Fruit fly (Drosophila melanogaster): ENCODE results near the gene CG11601.

The CG11601 gene

dm6 chr2L:300877-301706 is 18.0 kb upstream of the CG11601 start (continued):
- TF ChIP-seq CG8388 (GFP tag; optimal IDR thresholded peaks at IDR 0.05): no peak
- TF ChIP-seq CG2712 (tag; optimal IDR thresholded peaks at IDR 0.05): no peak
- TF ChIP-seq Eip74EF (GFP tag; optimal IDR thresholded peaks at IDR 0.05): no peak
- no peak for TF ChIP-seq cas (GFP tag; IDR thresholded peaks at IDR 0.05)
- no peak for TF ChIP-seq CG15011 (GFP tag; optimal IDR thresholded peaks at IDR 0.05)
- peak; percentile 18; the same call in 1 of the 2 replicates for TF ChIP-seq slbo (GFP tag; IDR thresholded peaks at IDR 0.05)
- peak; percentile 32; the same call in 1 of the 2 replicates for TF ChIP-seq GATAe (GFP tag; conservative IDR thresholded peaks at IDR 0.05)
- TF ChIP-seq tna (GFP tag; IDR thresholded peaks at IDR 0.05; ENCODE audit: partially characterized antibody): no peak
- no peak for TF ChIP-seq HmgD (GFP tag; optimal IDR thresholded peaks at IDR 0.05)
- no peak for TF ChIP-seq stc (GFP tag; IDR thresholded peaks at IDR 0.05)
- no peak for TF ChIP-seq CG4282 (GFP tag; optimal IDR thresholded peaks at IDR 0.05)
- TF ChIP-seq wor (GFP tag; IDR thresholded peaks at IDR 0.05): no peak
- no peak for TF ChIP-seq lbe (GFP tag; optimal IDR thresholded peaks at IDR 0.05)
- TF ChIP-seq rib (GFP tag; IDR thresholded peaks at IDR 0.05): peak; percentile 83
- no peak for TF ChIP-seq CG6813 (GFP tag; optimal IDR thresholded peaks at IDR 0.05)
- TF ChIP-seq hbn (GFP tag; IDR thresholded peaks at IDR 0.05; ENCODE audit: partially characterized antibody): no peak
- no peak for TF ChIP-seq gcm2 (GFP tag; optimal IDR thresholded peaks at IDR 0.05)
- no peak for TF ChIP-seq Ets65A (GFP tag)
- no peak for TF ChIP-seq CG7556 (GFP tag; optimal IDR thresholded peaks at IDR 0.05)
- no peak for TF ChIP-seq CG30020 (tag; optimal IDR thresholded peaks at IDR 0.05)
- no peak for TF ChIP-seq az2 (GFP tag; optimal IDR thresholded peaks at IDR 0.05)
- no peak for TF ChIP-seq al (GFP tag; IDR thresholded peaks at IDR 0.05)
- TF ChIP-seq kay (GFP tag; optimal IDR thresholded peaks at IDR 0.05): no peak
- TF ChIP-seq Dad (GFP tag; optimal IDR thresholded peaks at IDR 0.05): no peak
- TF ChIP-seq NFAT (GFP tag; IDR thresholded peaks at IDR 0.05): no peak
- TF ChIP-seq Mad (GFP tag; optimal IDR thresholded peaks at IDR 0.05): no peak
- TF ChIP-seq exex (tag; optimal IDR thresholded peaks at IDR 0.05): peak; percentile 72
- TF ChIP-seq Med (GFP tag): peak; percentile 71
- TF ChIP-seq hth (optimal IDR thresholded peaks at IDR 0.05): no peak
- TF ChIP-seq pho (GFP tag; optimal IDR thresholded peaks at IDR 0.05): no peak
- TF ChIP-seq Deaf1 (tag; optimal IDR thresholded peaks at IDR 0.05): peak; percentile 67
- TF ChIP-seq CG9215 (GFP tag; IDR thresholded peaks at IDR 0.05): no peak
- no peak for TF ChIP-seq CG9876 (GFP tag; optimal IDR thresholded peaks at IDR 0.05)
- no peak for TF ChIP-seq Dref (GFP tag; IDR thresholded peaks at IDR 0.05)
- TF ChIP-seq bbx (GFP tag; IDR thresholded peaks at IDR 0.05; ENCODE audit: partially characterized antibody): no peak
- no peak for TF ChIP-seq CG14014 (GFP tag; IDR thresholded peaks at IDR 0.05)
- TF ChIP-seq CG11696 (GFP tag; IDR thresholded peaks at IDR 0.05): peak; percentile 66
- TF ChIP-seq CG18599 (GFP tag; optimal IDR thresholded peaks at IDR 0.05): no peak
- TF ChIP-seq CG18011 (GFP tag; optimal IDR thresholded peaks at IDR 0.05): no peak
- TF ChIP-seq CG12744 (GFP tag; optimal IDR thresholded peaks at IDR 0.05): no peak
- no peak for TF ChIP-seq CG3838 (GFP tag; optimal IDR thresholded peaks at IDR 0.05)
- TF ChIP-seq grau (tag; optimal IDR thresholded peaks at IDR 0.05): no peak
- TF ChIP-seq pzg (GFP tag; optimal IDR thresholded peaks at IDR 0.05): no peak
- no peak for TF ChIP-seq Meics (GFP tag; optimal IDR thresholded peaks at IDR 0.05)
- no peak for TF ChIP-seq ems (GFP tag; optimal IDR thresholded peaks at IDR 0.05)
- no peak for TF ChIP-seq CG7357 (GFP tag; IDR thresholded peaks at IDR 0.05)
- TF ChIP-seq twi (tag; optimal IDR thresholded peaks at IDR 0.05): no peak
- no peak for TF ChIP-seq stwl (tag; optimal IDR thresholded peaks at IDR 0.05)
- no peak for TF ChIP-seq CG30431 (GFP tag; optimal IDR thresholded peaks at IDR 0.05)
- TF ChIP-seq Hr78 (GFP tag; optimal IDR thresholded peaks at IDR 0.05): no peak
- TF ChIP-seq br (optimal IDR thresholded peaks at IDR 0.05): no peak

Measured in whole organism, embryonic.